Fruit fly (Drosophila melanogaster) whole organism, embryonic: Measurements from ENCODE around the gene lectin-37Da.
A peak's percentile ranks its signal among the peaks of the same experiment; 100 is the strongest.

Experiments used
- Blimp-1 ChIP-seq: fragments of 200-800 bp; sonication (Bioruptor generic); optimal IDR thresholded peaks from 3 replicates; lab custom pipeline; 2018; ENCODE audit warnings: missing biosample characterization, missing genetic modification characterization, mild to moderate bottlenecking, moderate library complexity, missing genetic modification reagents
- C15 ChIP-seq: fragments of 200-800 bp; sonication (Bioruptor generic); IDR thresholded peaks from 3 replicates; pipeline ENCODE4 v1.3.6; 2022; ENCODE audit warnings: missing biosample characterization, missing genetic modification characterization
- CG10147 ChIP-seq: fragments of 200-800 bp; sonication (Bioruptor generic); optimal IDR thresholded peaks from 2 replicates; lab custom pipeline; 2019; ENCODE audit warnings: missing biosample characterization, mild to moderate bottlenecking, missing genetic modification characterization, moderate library complexity
- CG10267 ChIP-seq: fragments of 200-800 bp; sonication (Bioruptor generic); optimal IDR thresholded peaks from 2 replicates; lab custom pipeline; 2018; ENCODE audit warnings: missing biosample characterization, mild to moderate bottlenecking, missing genetic modification characterization, moderate library complexity
- CG10565 ChIP-seq: fragments of 200-800 bp; sonication (Bioruptor generic); optimal IDR thresholded peaks from 3 replicates; lab custom pipeline; 2016; ENCODE audit warnings: missing biosample characterization, mild to moderate bottlenecking, missing genetic modification characterization
- CG11456 ChIP-seq: fragments of 200-800 bp; sonication (Bioruptor generic); IDR thresholded peaks from 3 replicates; pipeline ENCODE4 v1.3.6; 2022; ENCODE audit warnings: missing biosample characterization, missing genetic modification characterization
- CG12104 ChIP-seq: fragments of 200-800 bp; sonication (Bioruptor generic); optimal IDR thresholded peaks from 3 replicates; lab custom pipeline; 2016; ENCODE audit warnings: missing biosample characterization, missing genetic modification characterization
- CG12219 ChIP-seq: fragments of 200-800 bp; sonication (Bioruptor generic); optimal IDR thresholded peaks from 3 replicates; lab custom pipeline; 2018; ENCODE audit warnings: missing biosample characterization, mild to moderate bottlenecking, missing genetic modification characterization
- CG12236 ChIP-seq: fragments of 200-800 bp; sonication (Bioruptor generic); optimal IDR thresholded peaks from 2 replicates; lab custom pipeline; 2016; ENCODE audit warnings: missing biosample characterization, missing genetic modification characterization
- CG12299 ChIP-seq: fragments of 200-800 bp; sonication (Bioruptor generic); optimal IDR thresholded peaks from 2 replicates; lab custom pipeline; 2018; ENCODE audit warnings: missing biosample characterization, mild to moderate bottlenecking, missing genetic modification characterization
- CG12769 ChIP-seq: fragments of 200-800 bp; sonication (Bioruptor generic); optimal IDR thresholded peaks from 2 replicates; lab custom pipeline; 2019; ENCODE audit warnings: missing biosample characterization, mild to moderate bottlenecking, missing genetic modification characterization, moderate library complexity
- CG13287 ChIP-seq: fragments of 200-800 bp; sonication (Bioruptor generic); IDR thresholded peaks from 2 replicates; pipeline ENCODE4 v1.3.6; 2022; ENCODE audit warnings: missing biosample characterization, missing genetic modification characterization; ENCODE audit not compliant: partially characterized antibody
- CG15011 ChIP-seq: fragments of 200-800 bp; sonication (Bioruptor generic); optimal IDR thresholded peaks from 3 replicates; lab custom pipeline; 2018; ENCODE audit warnings: missing biosample characterization, mild to moderate bottlenecking, missing genetic modification characterization
- CG1647 ChIP-seq: fragments of 200-800 bp; sonication (Bioruptor generic); optimal IDR thresholded peaks from 3 replicates; lab custom pipeline; 2016; ENCODE audit warnings: missing biosample characterization, missing genetic modification characterization
- CG2712 ChIP-seq: fragments of 200-800 bp; optimal IDR thresholded peaks from 3 replicates; lab custom pipeline; 2019; ENCODE audit warnings: missing biosample characterization, mild to moderate bottlenecking, missing genetic modification characterization, moderate library complexity
- CG3838 ChIP-seq: fragments of 200-800 bp; sonication (Bioruptor generic); optimal IDR thresholded peaks from 3 replicates; lab custom pipeline; 2016; ENCODE audit warnings: missing biosample characterization, missing genetic modification characterization
- CG3995 ChIP-seq: fragments of 200-800 bp; sonication (Bioruptor generic); optimal IDR thresholded peaks from 3 replicates; lab custom pipeline; 2016; ENCODE audit warnings: missing biosample characterization, missing genetic modification characterization
- CG8765 ChIP-seq: fragments of 200-800 bp; sonication (Bioruptor generic); IDR thresholded peaks from 2 replicates; pipeline ENCODE4 v1.3.6; 2022; ENCODE audit warnings: missing biosample characterization, missing genetic modification characterization
- Camta ChIP-seq: fragments of 200-800 bp; sonication (Bioruptor generic); optimal IDR thresholded peaks from 2 replicates; lab custom pipeline; 2016; ENCODE audit warnings: missing biosample characterization, missing genetic modification characterization
- GATAe ChIP-seq: fragments of 200-800 bp; sonication (Bioruptor generic); conservative IDR thresholded peaks from 2 replicates; pipeline ENCODE4 v1.3.6; 2022; ENCODE audit warnings: missing biosample characterization, missing genetic modification characterization
- HmgZ ChIP-seq: fragments of 200-800 bp; sonication (Bioruptor generic); optimal IDR thresholded peaks from 2 replicates; lab custom pipeline; 2018; ENCODE audit warnings: missing biosample characterization, mild to moderate bottlenecking, missing genetic modification characterization
- Hr51 ChIP-seq, 2 experiments: fragments of 200-800 bp; sonication (Bioruptor generic); optimal IDR thresholded peaks; 2 replicates in 1 of 2; 3 replicates in 1 of 2; lab custom pipeline; 2016 to 2018; ENCODE audit warnings: missing biosample characterization in 2 of 2, missing genetic modification characterization in 2 of 2, mild to moderate bottlenecking in 1 of 2, moderate library complexity in 1 of 2
- Med ChIP-seq: fragments of 200-800 bp; sonication (Bioruptor generic); peaks from one replicate; lab custom pipeline; 2016; ENCODE audit warnings: missing biosample characterization, missing genetic modification characterization, mild to moderate bottlenecking, inconsistent platforms, moderate library complexity
- PHDP ChIP-seq: fragments of 200-800 bp; sonication (Bioruptor generic); optimal IDR thresholded peaks from 3 replicates; lab custom pipeline; 2018; ENCODE audit warnings: missing biosample characterization, mild to moderate bottlenecking, missing genetic modification characterization, moderate library complexity
- YL-1 ChIP-seq: fragments of 200-800 bp; sonication (Bioruptor generic); optimal IDR thresholded peaks from 3 replicates; lab custom pipeline; 2017; ENCODE audit warnings: missing biosample characterization, mild to moderate bottlenecking, missing genetic modification characterization
- amos ChIP-seq: fragments of 200-800 bp; sonication (Bioruptor generic); IDR thresholded peaks from 2 replicates; pipeline ENCODE4 v1.3.6; 2022; ENCODE audit warnings: missing biosample characterization, missing genetic modification characterization; ENCODE audit not compliant: partially characterized antibody
- bab2 ChIP-seq: fragments of 200-800 bp; sonication (Bioruptor generic); optimal IDR thresholded peaks from 2 replicates; lab custom pipeline; 2016; ENCODE audit warnings: missing biosample characterization, missing genetic modification characterization
- bowl ChIP-seq: fragments of 200-800 bp; sonication (Bioruptor generic); IDR thresholded peaks from 2 replicates; pipeline ENCODE4 v1.3.6; 2022; ENCODE audit warnings: missing biosample characterization, missing genetic modification characterization
- cwo ChIP-seq: fragments of 200-800 bp; sonication (Bioruptor generic); optimal IDR thresholded peaks from 3 replicates; lab custom pipeline; 2017; ENCODE audit warnings: missing biosample characterization, missing genetic modification characterization, mild to moderate bottlenecking, moderate library complexity, missing genetic modification reagents
- dan ChIP-seq: fragments of 200-800 bp; sonication (Bioruptor generic); IDR thresholded peaks from 2 replicates; pipeline ENCODE4 v1.3.6; 2022; ENCODE audit warnings: missing biosample characterization, missing genetic modification characterization
- gsb-n ChIP-seq: fragments of 200-800 bp; sonication (Bioruptor generic); optimal IDR thresholded peaks from 3 replicates; lab custom pipeline; 2018; ENCODE audit warnings: missing biosample characterization, mild to moderate bottlenecking, missing genetic modification characterization
- ham ChIP-seq: fragments of 200-800 bp; sonication (Bioruptor generic); IDR thresholded peaks from 2 replicates; pipeline ENCODE4 v1.3.6; 2022; ENCODE audit warnings: missing biosample characterization, missing genetic modification characterization
- jumu ChIP-seq: fragments of 200-800 bp; sonication (Bioruptor generic); optimal IDR thresholded peaks from 3 replicates; lab custom pipeline; 2016; ENCODE audit warnings: missing biosample characterization, missing genetic modification characterization
- lola ChIP-seq, 3 experiments: fragments of >200 bp in 2 of 3; fragments of 200-800 bp in 1 of 3; sonication (Bioruptor generic) in 1 of 3; optimal IDR thresholded peaks; 2 replicates each; lab custom pipeline; 2017 to 2019; ENCODE audit warnings: missing biosample characterization in 3 of 3, missing genetic modification characterization in 3 of 3, mild to moderate bottlenecking in 1 of 3, moderate library complexity in 1 of 3
- luna ChIP-seq: fragments of 200-800 bp; sonication (Bioruptor generic); optimal IDR thresholded peaks from 2 replicates; lab custom pipeline; 2016; ENCODE audit warnings: missing biosample characterization, missing genetic modification characterization
- nerfin-2 ChIP-seq: fragments of 200-800 bp; sonication (Bioruptor generic); IDR thresholded peaks from 2 replicates; pipeline ENCODE4 v1.3.6; 2022; ENCODE audit warnings: missing biosample characterization, missing genetic modification characterization; ENCODE audit not compliant: partially characterized antibody
- org-1 ChIP-seq: fragments of 200-800 bp; sonication (Bioruptor generic); optimal IDR thresholded peaks from 2 replicates; lab custom pipeline; 2017; ENCODE audit warnings: missing biosample characterization, missing genetic modification characterization
- p53 ChIP-seq: fragments of 200-800 bp; sonication (Bioruptor generic); optimal IDR thresholded peaks from 2 replicates; lab custom pipeline; 2016; ENCODE audit warnings: missing biosample characterization, missing genetic modification characterization
- pros ChIP-seq: fragments of 200-800 bp; sonication (Bioruptor generic); optimal IDR thresholded peaks from 3 replicates; lab custom pipeline; 2019; ENCODE audit warnings: missing biosample characterization, mild to moderate bottlenecking, missing genetic modification characterization, moderate library complexity
- psq ChIP-seq: fragments of 200-800 bp; sonication (Bioruptor generic); optimal IDR thresholded peaks from 2 replicates; lab custom pipeline; 2017; ENCODE audit warnings: missing biosample characterization, missing genetic modification characterization
- salm ChIP-seq: fragments of 200-800 bp; sonication (Bioruptor generic); optimal IDR thresholded peaks from 2 replicates; lab custom pipeline; 2018; ENCODE audit warnings: missing biosample characterization, mild to moderate bottlenecking, missing genetic modification characterization
- sr ChIP-seq: fragments of 200-800 bp; sonication (Bioruptor generic); IDR thresholded peaks from 3 replicates; pipeline ENCODE4 v1.3.6; 2022; ENCODE audit warnings: missing biosample characterization, missing genetic modification characterization
- tll ChIP-seq, 2 experiments: fragments of 200-800 bp in 1 of 2; fragments of >200 bp in 1 of 2; sonication (Bioruptor generic) in 1 of 2; optimal IDR thresholded peaks; 2 replicates each; lab custom pipeline; 2017 to 2019; ENCODE audit warnings: missing biosample characterization in 2 of 2, missing genetic modification characterization in 2 of 2, mild to moderate bottlenecking in 1 of 2, moderate library complexity in 1 of 2
- tna ChIP-seq: fragments of 200-800 bp; sonication (Bioruptor generic); IDR thresholded peaks from 2 replicates; pipeline ENCODE4 v1.3.6; 2022; ENCODE audit warnings: missing biosample characterization, missing genetic modification characterization; ENCODE audit not compliant: partially characterized antibody
- twi ChIP-seq: fragments of 200-800 bp; optimal IDR thresholded peaks from 2 replicates; lab custom pipeline; 2019; ENCODE audit warnings: missing biosample characterization, mild to moderate bottlenecking, missing genetic modification characterization, moderate library complexity
- unpg ChIP-seq: fragments of 200-800 bp; sonication (Bioruptor generic); optimal IDR thresholded peaks from 3 replicates; lab custom pipeline; 2018; ENCODE audit warnings: missing biosample characterization, mild to moderate bottlenecking, missing genetic modification characterization, moderate library complexity
- vvl ChIP-seq: fragments of 200-800 bp; sonication (Bioruptor generic); IDR thresholded peaks from 2 replicates; pipeline ENCODE4 v1.3.6; 2022; ENCODE audit warnings: missing biosample characterization, missing genetic modification characterization
- zen2 ChIP-seq: fragments of 200-800 bp; sonication (Bioruptor generic); IDR thresholded peaks from 3 replicates; pipeline ENCODE4 v1.3.6; 2022; ENCODE audit warnings: missing biosample characterization, missing genetic modification characterization; ENCODE audit not compliant: partially characterized antibody

Gene lectin-37Da

DNA sequence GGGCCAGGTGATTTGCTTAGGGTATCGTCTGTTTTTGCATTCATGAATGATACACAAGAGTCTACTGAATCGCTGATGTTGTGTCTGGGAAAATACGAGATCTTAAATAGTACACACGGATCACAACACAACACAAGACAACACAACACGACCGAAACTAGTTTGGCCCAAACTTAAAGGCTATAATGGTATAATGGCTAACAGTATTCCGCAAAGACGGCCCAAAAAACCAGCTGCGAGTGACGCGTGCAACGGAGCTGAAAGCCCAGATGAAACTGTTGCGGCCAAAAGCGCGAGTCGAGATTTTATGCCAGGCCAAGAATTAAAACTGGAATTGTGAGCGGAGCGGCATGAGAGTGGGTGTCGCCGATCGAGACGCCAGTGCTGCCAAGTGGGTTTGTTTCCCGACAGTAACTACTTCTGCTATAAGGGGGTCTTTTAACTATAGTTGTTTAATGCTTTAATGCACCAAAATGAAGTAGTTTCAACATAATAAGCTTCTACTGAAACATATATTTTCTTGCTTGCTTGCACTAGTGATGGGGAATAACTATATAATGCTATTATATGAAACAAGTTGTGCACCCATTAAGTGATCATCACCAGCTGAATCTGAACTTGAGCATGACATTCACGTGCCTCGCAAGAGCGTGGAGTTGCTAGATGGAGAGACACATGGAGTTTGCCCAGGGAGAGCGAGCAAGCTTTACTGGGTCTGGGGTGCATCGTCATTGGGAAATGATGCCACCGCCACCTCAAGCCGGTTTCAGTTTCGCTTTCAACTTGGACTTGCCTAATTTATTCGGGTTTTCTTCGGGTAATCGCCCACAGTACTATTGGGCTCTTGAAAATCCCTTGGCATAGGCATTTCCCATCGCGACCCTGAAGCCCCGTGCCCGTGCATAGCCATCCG is 20.8 kb downstream of the lectin-37Da start (continued):
- TF ChIP-seq Camta (GFP tag; lab: Kevin White, UChicago) (no peak), CG10267 (tag; lab: Kevin White, UChicago) (no peak), lola (GFP tag; optimal IDR thresholded peaks at IDR 0.05; lab: Kevin White, UChicago) (no peak), p53 (no peak), org-1 (GFP tag; lab: Kevin White, UChicago) (no peak), bowl (no peak), tll (GFP tag; optimal IDR thresholded peaks at IDR 0.05; lab: Kevin White, UChicago) (no peak), CG12104 (GFP tag; lab: Kevin White, UChicago) (no peak), pros (GFP tag; lab: Kevin White, UChicago) (peak; percentile 85), Blimp-1 (GFP tag; lab: Kevin White, UChicago) (peak; percentile 99), YL-1 (GFP tag; lab: Kevin White, UChicago) (no peak), psq (GFP tag; lab: Kevin White, UChicago) (no peak), CG12219 (GFP tag; lab: Kevin White, UChicago) (no peak), CG3838 (GFP tag; lab: Kevin White, UChicago) (no peak), HmgZ (tag; lab: Kevin White, UChicago) (no peak), jumu (no peak), CG10565 (GFP tag; lab: Kevin White, UChicago) (no peak), salm (tag; lab: Kevin White, UChicago) (no peak), CG11456 (no peak), unpg (no peak), nerfin-2 (no peak), gsb-n (tag; lab: Kevin White, UChicago) (no peak), dan (GFP tag; lab: Robert Waterston, UW) (no peak), CG8765 (GFP tag; lab: Robert Waterston, UW) (no peak), Med (GFP tag; lab: Kevin White, UChicago) (peak; percentile 43), CG10147 (GFP tag; lab: Kevin White, UChicago) (no peak), amos (GFP tag; lab: Robert Waterston, UW) (no peak), CG13287 (0 out of 2 replicates have a peak, but pooled peaks have one; percentile 11), cwo (peak; percentile 86), CG12769 (peak; percentile 44), sr (GFP tag; lab: Robert Waterston, UW) (peak; percentile 47; the same call in 1 of the 3 replicates), vvl (GFP tag; lab: Robert Waterston, UW) (peak; percentile 84; the same call in 1 of the 2 replicates), CG12236 (no peak), zen2 (GFP tag; lab: Robert Waterston, UW) (no peak), CG2712 (no peak), tna (GFP tag; lab: Robert Waterston, UW) (peak; percentile 51; the same call in 1 of the 2 replicates), CG1647 (GFP tag; lab: Kevin White, UChicago) (no peak), bab2 (GFP tag; lab: Kevin White, UChicago) (no peak), PHDP (no peak), GATAe (no peak), Hr51 (GFP tag; optimal IDR thresholded peaks at IDR 0.05; lab: Kevin White, UChicago) (no peak), luna (GFP tag; lab: Kevin White, UChicago) (no peak), twi (no peak), C15 (no peak), CG15011 (GFP tag; lab: Kevin White, UChicago) (no peak), CG3995 (GFP tag; lab: Kevin White, UChicago) (no peak), ham (GFP tag; lab: Robert Waterston, UW) (no peak), CG12299 (no peak)
